Fruit fly (Drosophila melanogaster) whole organism: ENCODE measurements around the gene Appl.

Experiments used
- CG8478 ChIP-seq: fragments of >200 bp; optimal IDR thresholded peaks from 2 replicates; lab custom pipeline; 2018; ENCODE audit warnings: inconsistent platforms
- Dll ChIP-seq: fragments of >200 bp; optimal IDR thresholded peaks from 2 replicates; lab custom pipeline; 2017
- EcR ChIP-seq, 2 experiments: fragments of >200 bp; optimal IDR thresholded peaks; 2 replicates each; lab custom pipeline; 2017; ENCODE audit warnings: missing biosample characterization in 2 of 2, missing genetic modification characterization in 2 of 2, missing genetic modification reagents in 2 of 2
- pan ChIP-seq: fragments of >200 bp; optimal IDR thresholded peaks from 2 replicates; lab custom pipeline; 2017
- psq ChIP-seq: fragments of >200 bp; optimal IDR thresholded peaks from 2 replicates; lab custom pipeline; 2017
- usp ChIP-seq: fragments of >200 bp; optimal IDR thresholded peaks from 2 replicates; lab custom pipeline; 2017; ENCODE audit warnings: missing biosample characterization, missing genetic modification characterization, mixed read lengths

DNA sequence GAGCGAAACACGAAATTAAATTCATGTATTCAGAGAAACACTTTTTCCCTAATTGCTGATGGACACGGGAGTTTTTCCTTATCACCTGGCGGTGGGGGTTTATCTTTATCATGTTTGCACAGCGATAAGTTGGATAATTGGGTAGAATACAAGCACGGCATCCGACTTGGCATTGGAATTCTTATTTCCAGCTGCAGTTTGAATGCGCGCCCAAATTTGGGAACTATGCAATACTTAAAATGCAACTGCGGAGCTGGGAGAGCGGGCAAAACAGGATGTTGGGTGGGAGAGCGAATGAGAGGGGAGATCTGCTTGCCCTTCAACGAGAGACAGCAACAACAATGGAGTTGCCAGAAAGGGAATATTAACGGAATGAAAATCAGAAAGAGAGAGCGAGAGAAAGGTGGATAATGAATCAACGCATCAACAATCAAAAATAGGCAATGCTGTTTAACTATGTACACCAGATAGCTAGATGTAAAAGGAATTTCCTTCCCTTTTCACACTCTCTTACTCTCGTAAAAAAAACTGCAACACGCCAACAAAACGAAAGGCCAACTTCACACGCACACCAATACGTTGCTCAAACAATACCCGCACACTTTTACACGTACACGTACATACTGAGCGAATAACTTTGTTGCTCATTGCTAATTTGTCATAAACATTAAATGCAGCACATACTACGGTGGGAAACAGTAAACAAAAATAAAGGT, 86.6 kb downstream of the Appl start:
- TF ChIP-seq usp (GFP tag; lab: Kevin White, UChicago) (no peak), Dll (lab: Kevin White, UChicago) (no peak), CG8478 (lab: Kevin White, UChicago) (no peak), EcR (GFP tag; optimal IDR thresholded peaks at IDR 0.05; lab: Kevin White, UChicago) (no peak), pan (lab: Kevin White, UChicago) (no peak), psq (lab: Kevin White, UChicago) (no peak)
